Worm (Caenorhabditis elegans): ENCODE data around the gene W04G3.10.

The W04G3.10 gene

DNA sequence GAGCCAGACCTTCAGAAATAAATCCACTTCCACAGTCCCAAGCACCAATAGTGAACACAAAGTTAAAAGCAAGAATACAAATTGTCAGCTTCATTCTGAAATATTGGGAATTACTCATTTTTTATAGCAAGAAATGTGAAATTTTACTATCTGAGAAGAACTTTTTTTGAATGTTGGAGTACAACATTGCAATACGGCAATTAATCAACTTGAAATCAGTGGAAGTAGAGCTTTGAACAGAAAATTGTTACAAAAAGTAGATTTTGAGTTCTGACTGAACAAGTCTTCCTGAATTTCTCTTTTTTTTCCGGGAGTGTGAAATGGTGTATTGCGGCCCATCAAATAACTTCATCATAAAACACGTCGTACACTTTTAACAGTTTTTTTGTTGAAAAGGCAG is at the start of gene W04G3.10:
Gene W04G3.10, minus strand, starts transcription at position 101 of the 400 bp plus-strand sequence.
- no peak for TF ChIP-seq T22C8.4 (GFP tag; IDR thresholded peaks at IDR 0.05)
- TF ChIP-seq cog-1 (tag; optimal IDR thresholded peaks at IDR 0.05): no peak
- TF ChIP-seq flt-1 (GFP tag; IDR thresholded peaks at IDR 0.05): no peak
- no peak for TF ChIP-seq ztf-29 (GFP tag; IDR thresholded peaks at IDR 0.05)
- no peak for TF ChIP-seq med-1 (GFP tag; optimal IDR thresholded peaks at IDR 0.05; ENCODE audit: insufficient read depth)
- no peak for TF ChIP-seq ref-1 (GFP tag; conservative IDR thresholded peaks at IDR 0.05)
- TF ChIP-seq klf-2 (GFP tag; conservative IDR thresholded peaks at IDR 0.05): no peak
- TF ChIP-seq ztf-23 (GFP tag; IDR thresholded peaks at IDR 0.05): no peak
- no peak for TF ChIP-seq tab-1 (GFP tag; IDR thresholded peaks at IDR 0.05)

DNA sequence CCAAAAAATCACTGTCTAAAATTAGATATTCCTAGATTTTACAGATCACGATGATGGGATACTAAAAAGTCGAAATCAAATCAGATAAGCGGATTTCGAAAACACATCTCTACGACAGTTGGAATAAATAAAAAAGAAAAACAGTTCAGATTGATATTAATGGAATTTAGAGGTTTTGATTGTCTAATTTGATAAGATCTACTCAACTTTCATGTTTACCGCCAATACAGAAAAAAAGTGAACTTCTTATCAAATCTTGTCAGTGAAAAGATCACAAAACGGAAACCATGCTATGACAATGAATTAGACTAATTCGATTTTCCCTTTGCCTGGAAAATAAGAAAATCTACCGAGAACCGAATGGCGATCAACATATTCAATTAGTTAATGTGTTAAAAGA is 48.2 kb upstream of the W04G3.10 start:
- TF ChIP-seq T22C8.4 (GFP tag; IDR thresholded peaks at IDR 0.05) (no peak), tab-1 (GFP tag; IDR thresholded peaks at IDR 0.05) (no peak), flt-1 (GFP tag; IDR thresholded peaks at IDR 0.05) (no peak), med-1 (GFP tag; optimal IDR thresholded peaks at IDR 0.05; ENCODE audit: insufficient read depth) (no peak), klf-2 (GFP tag; conservative IDR thresholded peaks at IDR 0.05) (no peak), cog-1 (tag; optimal IDR thresholded peaks at IDR 0.05) (no peak), ref-1 (GFP tag; conservative IDR thresholded peaks at IDR 0.05) (no peak)

DNA sequence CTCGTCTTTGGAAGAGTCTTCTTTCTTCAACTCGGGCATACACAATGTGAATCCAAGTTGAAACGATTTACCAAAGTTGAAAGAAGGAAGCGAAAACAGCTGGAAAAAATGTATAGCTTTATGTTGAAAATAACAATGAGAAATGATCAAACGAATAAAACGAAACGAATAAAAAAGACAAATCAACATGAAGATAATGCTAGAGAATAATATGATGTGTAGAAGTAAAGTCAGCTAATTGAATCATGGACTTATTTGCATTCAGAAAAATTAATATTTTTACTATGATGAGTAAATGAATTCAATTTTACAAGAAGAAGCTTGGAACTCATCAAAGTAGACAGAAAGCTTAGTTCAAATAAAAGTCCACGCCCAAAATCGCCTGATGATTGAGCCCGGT is 47.5 kb upstream of the W04G3.10 start, which contains the start of gene alr-1:
Gene alr-1, minus strand, starts transcription at position 101 of the 400 bp plus-strand sequence.
- TF ChIP-seq flt-1 (GFP tag; IDR thresholded peaks at IDR 0.05) (no peak), med-1 (GFP tag; optimal IDR thresholded peaks at IDR 0.05; ENCODE audit: insufficient read depth) (no peak), ztf-29 (GFP tag; IDR thresholded peaks at IDR 0.05) (no peak)

DNA sequence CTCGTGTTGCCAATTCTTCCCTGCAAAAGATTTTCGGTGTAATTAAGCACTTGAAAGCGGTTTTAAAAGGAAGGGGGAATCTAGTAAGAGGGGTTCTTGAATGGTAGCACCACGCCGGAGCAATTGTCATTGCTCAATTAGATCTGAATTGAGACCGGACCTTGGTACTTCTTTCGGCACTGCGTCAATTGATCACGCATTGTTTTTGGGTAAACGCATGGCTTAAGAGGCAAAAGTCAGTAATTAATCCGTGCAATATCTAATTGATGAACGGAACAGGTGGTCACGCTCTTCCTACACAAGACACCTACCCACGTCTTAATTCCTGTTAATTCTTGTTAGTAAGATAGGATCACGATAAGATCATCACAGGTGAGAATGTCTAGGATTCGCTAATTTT is 45.9 kb upstream of the W04G3.10 start:
- TF ChIP-seq klf-2 (GFP tag; conservative IDR thresholded peaks at IDR 0.05) (no peak), ref-1 (GFP tag; conservative IDR thresholded peaks at IDR 0.05) (no peak), med-1 (GFP tag; optimal IDR thresholded peaks at IDR 0.05; ENCODE audit: insufficient read depth) (no peak), T22C8.4 (GFP tag; IDR thresholded peaks at IDR 0.05) (no peak), tab-1 (GFP tag; IDR thresholded peaks at IDR 0.05) (no peak), cog-1 (tag; optimal IDR thresholded peaks at IDR 0.05) (no peak), ztf-23 (GFP tag; IDR thresholded peaks at IDR 0.05) (no peak), ztf-29 (GFP tag; IDR thresholded peaks at IDR 0.05) (no peak), flt-1 (GFP tag; IDR thresholded peaks at IDR 0.05) (no peak)

DNA sequence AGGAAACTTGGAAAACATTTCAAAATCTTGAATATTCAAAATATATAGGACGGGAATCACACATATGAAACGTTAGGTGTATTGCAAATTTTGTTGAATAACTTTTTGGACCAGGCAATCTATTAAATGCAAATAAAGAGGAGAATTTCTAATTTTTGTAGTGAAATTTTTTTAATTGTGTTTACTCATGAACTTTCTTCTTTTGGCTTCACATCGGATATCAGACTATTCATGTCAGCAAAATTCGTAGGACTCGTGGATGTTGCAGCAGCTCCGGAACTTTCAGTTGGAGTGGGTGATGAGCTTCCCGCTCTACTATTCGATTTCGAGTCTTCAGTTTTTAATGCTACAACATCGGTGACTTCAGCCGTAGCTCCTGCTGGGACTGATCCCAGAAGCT is 44.4 kb upstream of the W04G3.10 start:
- no peak for TF ChIP-seq tab-1 (GFP tag; IDR thresholded peaks at IDR 0.05)
- no peak for TF ChIP-seq cog-1 (tag; optimal IDR thresholded peaks at IDR 0.05)
- no peak for TF ChIP-seq klf-2 (GFP tag; conservative IDR thresholded peaks at IDR 0.05)
- TF ChIP-seq flt-1 (GFP tag; IDR thresholded peaks at IDR 0.05): no peak
- no peak for TF ChIP-seq ref-1 (GFP tag; conservative IDR thresholded peaks at IDR 0.05)
- TF ChIP-seq ztf-29 (GFP tag; IDR thresholded peaks at IDR 0.05): no peak
- no peak for TF ChIP-seq T22C8.4 (GFP tag; IDR thresholded peaks at IDR 0.05)
- TF ChIP-seq ztf-23 (GFP tag; IDR thresholded peaks at IDR 0.05): no peak
- no peak for TF ChIP-seq med-1 (GFP tag; optimal IDR thresholded peaks at IDR 0.05; ENCODE audit: insufficient read depth)

DNA sequence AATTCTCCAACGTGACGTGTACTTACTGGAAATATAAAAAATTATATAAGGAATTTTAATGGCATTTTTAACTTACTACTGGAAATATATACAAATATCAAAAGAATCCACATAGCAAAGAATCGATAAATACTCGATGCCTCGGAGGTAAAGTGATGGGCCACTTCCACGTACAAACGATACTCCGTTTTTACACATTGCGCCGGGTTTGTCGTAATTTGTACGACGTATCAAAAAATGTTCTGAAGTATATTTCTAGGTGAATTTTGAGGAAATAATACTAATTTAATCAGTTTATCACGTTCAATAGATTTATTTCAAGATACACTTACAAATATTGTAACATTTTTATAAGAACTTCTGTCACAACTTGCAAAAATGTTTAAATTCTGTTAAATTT is 42.8 kb upstream of the W04G3.10 start, which contains the start of gene R08B4.3:
Gene R08B4.3, minus strand, starts transcription at position 198 of the 400 bp plus-strand sequence.
- TF ChIP-seq cog-1 (tag; optimal IDR thresholded peaks at IDR 0.05): no peak

DNA sequence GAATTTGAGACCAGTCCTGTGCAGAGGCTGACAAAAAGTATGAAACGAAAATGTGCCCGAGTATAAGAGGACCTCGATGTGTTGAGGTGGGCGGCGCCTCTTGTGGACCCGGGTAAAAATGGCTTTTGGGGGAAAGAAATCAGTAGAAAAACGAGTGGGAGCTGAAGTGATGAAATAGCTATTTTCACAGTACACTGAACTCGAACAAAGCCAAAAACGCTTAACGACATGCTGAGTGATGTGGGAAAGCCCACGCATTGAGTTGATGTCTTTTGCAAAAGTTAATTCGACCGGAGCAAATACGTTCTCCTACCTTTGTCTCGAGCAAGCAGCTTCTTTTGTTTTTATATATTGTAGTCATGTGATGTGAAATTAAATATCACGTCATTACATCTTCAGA is 38.7 kb upstream of the W04G3.10 start, which contains the start of gene nlp-66:
Gene nlp-66, minus strand, starts transcription at position 101 of the 400 bp plus-strand sequence.
- no peak for TF ChIP-seq T22C8.4 (GFP tag; IDR thresholded peaks at IDR 0.05)
- TF ChIP-seq flt-1 (GFP tag; IDR thresholded peaks at IDR 0.05): no peak
- no peak for TF ChIP-seq ref-1 (GFP tag; conservative IDR thresholded peaks at IDR 0.05)
- no peak for TF ChIP-seq klf-2 (GFP tag; conservative IDR thresholded peaks at IDR 0.05)
- no peak for TF ChIP-seq cog-1 (tag; optimal IDR thresholded peaks at IDR 0.05)
- no peak for TF ChIP-seq tab-1 (GFP tag; IDR thresholded peaks at IDR 0.05)
- no peak for TF ChIP-seq ztf-29 (GFP tag; IDR thresholded peaks at IDR 0.05)
- TF ChIP-seq med-1 (GFP tag; optimal IDR thresholded peaks at IDR 0.05; ENCODE audit: insufficient read depth): no peak
- TF ChIP-seq ztf-23 (GFP tag; IDR thresholded peaks at IDR 0.05): no peak

DNA sequence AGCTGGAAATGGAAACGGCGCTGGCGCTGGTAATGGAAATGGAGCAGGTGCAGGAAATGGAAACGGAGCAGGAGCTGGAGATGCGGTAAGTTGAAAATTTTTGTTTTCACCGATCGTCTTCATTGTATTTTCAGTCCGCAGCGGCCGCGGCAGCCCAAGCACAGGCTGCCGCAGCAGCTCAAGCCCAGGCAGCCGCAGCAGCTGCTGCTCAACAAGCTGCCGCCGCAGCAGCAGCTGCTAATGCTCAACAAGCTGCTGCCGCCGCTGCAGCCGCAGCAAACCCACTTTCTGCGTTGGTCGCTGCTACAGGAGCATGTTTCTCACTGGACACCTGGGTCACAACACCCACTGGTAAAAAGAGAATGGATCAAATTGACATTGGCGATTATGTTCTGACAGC is 36.4 kb upstream of the W04G3.10 start:
- TF ChIP-seq klf-2 (GFP tag; conservative IDR thresholded peaks at IDR 0.05) (no peak), ztf-23 (GFP tag; IDR thresholded peaks at IDR 0.05) (no peak), tab-1 (GFP tag; IDR thresholded peaks at IDR 0.05) (no peak), ztf-29 (GFP tag; IDR thresholded peaks at IDR 0.05) (no peak), cog-1 (tag; optimal IDR thresholded peaks at IDR 0.05) (no peak)

DNA sequence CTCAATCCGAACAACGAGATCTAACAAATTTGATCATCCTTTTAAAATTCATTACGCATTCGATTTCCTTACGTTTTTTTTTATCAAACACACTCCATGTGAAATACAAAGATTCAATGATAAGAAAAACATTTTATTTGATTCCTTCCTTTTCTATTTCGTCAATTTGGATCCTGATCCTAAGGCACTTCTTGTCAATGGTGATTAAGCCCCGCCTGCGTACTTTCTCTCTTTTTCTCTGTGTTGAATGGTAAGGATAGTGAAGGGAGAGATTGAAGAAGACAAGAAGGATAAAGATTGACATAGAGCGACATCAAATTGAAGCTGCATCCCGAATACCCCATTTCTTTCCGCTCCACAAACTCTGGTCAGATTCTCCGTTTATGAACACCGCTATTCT is 31.1 kb upstream of the W04G3.10 start, which contains the start of gene grd-1:
Gene grd-1, plus strand, starts transcription at position 241 of the 400 bp plus-strand sequence.
- TF ChIP-seq T22C8.4 (GFP tag; IDR thresholded peaks at IDR 0.05): no peak
- no peak for TF ChIP-seq tab-1 (GFP tag; IDR thresholded peaks at IDR 0.05)
- TF ChIP-seq ztf-23 (GFP tag; IDR thresholded peaks at IDR 0.05): no peak
- no peak for TF ChIP-seq flt-1 (GFP tag; IDR thresholded peaks at IDR 0.05)
- TF ChIP-seq cog-1 (tag; optimal IDR thresholded peaks at IDR 0.05): no peak
- no peak for TF ChIP-seq klf-2 (GFP tag; conservative IDR thresholded peaks at IDR 0.05)
- TF ChIP-seq med-1 (GFP tag; optimal IDR thresholded peaks at IDR 0.05; ENCODE audit: insufficient read depth): no peak
- TF ChIP-seq ref-1 (GFP tag; conservative IDR thresholded peaks at IDR 0.05): no peak
- TF ChIP-seq ztf-29 (GFP tag; IDR thresholded peaks at IDR 0.05): no peak

DNA sequence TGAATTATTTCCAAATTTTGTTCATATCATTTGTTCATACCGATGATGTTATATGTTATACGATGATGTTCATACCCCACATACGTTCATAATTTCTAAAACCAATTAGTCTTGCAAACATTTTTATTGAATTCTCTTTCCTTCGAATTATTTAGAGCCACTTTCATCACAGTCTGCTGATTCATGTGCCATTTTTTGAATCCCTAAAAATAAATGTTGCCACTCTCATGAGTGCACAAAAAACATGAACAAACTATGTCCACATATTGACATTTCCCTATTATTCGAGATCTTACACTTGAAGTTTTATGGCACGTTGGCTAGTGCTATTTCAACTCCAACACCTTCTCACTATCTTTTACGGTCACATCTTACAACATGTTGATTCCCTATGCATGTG is 29.0 kb upstream of the W04G3.10 start, which contains the start of gene clc-17:
Gene clc-17, plus strand, starts transcription at position 301 of the 400 bp plus-strand sequence.
- TF ChIP-seq ref-1 (GFP tag; conservative IDR thresholded peaks at IDR 0.05) (no peak), flt-1 (GFP tag; IDR thresholded peaks at IDR 0.05) (no peak), cog-1 (tag; optimal IDR thresholded peaks at IDR 0.05) (no peak), ztf-23 (GFP tag; IDR thresholded peaks at IDR 0.05) (no peak), T22C8.4 (GFP tag; IDR thresholded peaks at IDR 0.05) (no peak), med-1 (GFP tag; optimal IDR thresholded peaks at IDR 0.05; ENCODE audit: insufficient read depth) (no peak), klf-2 (GFP tag; conservative IDR thresholded peaks at IDR 0.05) (no peak), ztf-29 (GFP tag; IDR thresholded peaks at IDR 0.05) (no peak), tab-1 (GFP tag; IDR thresholded peaks at IDR 0.05) (no peak)

Data from whole organism, midembryonic.